Fruit fly (Drosophila melanogaster) whole organism, wandering third instar larva: ENCODE measurements around the gene CG11598.

Source experiments
- Abd-B ChIP-seq: fragments of >200 bp; optimal IDR thresholded peaks from 2 replicates; lab custom pipeline; 2017; ENCODE audit warnings: missing biosample characterization, missing genetic modification characterization
- Dif ChIP-seq: fragments of 200-275, 200-300 bp; sonication (Bioruptor generic); optimal IDR thresholded peaks from 2 replicates; lab custom pipeline; 2018; ENCODE audit warnings: missing biosample characterization, missing genetic modification characterization; ENCODE audit not compliant: partially characterized antibody

- TF ChIP-seq Dif (GFP tag; lab: Kevin White, UChicago) (peak; percentile 33), Abd-B (no peak)
Measured at dm6 chr3R:12674041-12674623, 39.4 kb downstream of the CG11598 start, which contains the start of gene Gnmt.
